Fruit fly (Drosophila melanogaster): ENCODE results near the gene CG17202.

- TF ChIP-seq achi (GFP tag; optimal IDR thresholded peaks at IDR 0.05) (no peak), vri (GFP tag; optimal IDR thresholded peaks at IDR 0.05) (no peak), CG7368 (GFP tag; optimal IDR thresholded peaks at IDR 0.05) (no peak), OdsH (GFP tag; optimal IDR thresholded peaks at IDR 0.05) (no peak), Hr4 (GFP tag; optimal IDR thresholded peaks at IDR 0.05) (no peak), CG11902 (GFP tag; optimal IDR thresholded peaks at IDR 0.05) (no peak), fkh (GFP tag; optimal IDR thresholded peaks at IDR 0.05) (no peak), Ets21C (GFP tag; optimal IDR thresholded peaks at IDR 0.05) (no peak), CG6792 (GFP tag; optimal IDR thresholded peaks at IDR 0.05) (no peak)
These were observed 16.5 kb downstream of the CG17202 start, which contains the start of the genes CG17207 and CG46427 for dm6 chr3R:12439039-12439400.

Measured in whole organism, prepupa.